Fruit fly (Drosophila melanogaster): Measurements from ENCODE around the gene CG34241.

DNA sequence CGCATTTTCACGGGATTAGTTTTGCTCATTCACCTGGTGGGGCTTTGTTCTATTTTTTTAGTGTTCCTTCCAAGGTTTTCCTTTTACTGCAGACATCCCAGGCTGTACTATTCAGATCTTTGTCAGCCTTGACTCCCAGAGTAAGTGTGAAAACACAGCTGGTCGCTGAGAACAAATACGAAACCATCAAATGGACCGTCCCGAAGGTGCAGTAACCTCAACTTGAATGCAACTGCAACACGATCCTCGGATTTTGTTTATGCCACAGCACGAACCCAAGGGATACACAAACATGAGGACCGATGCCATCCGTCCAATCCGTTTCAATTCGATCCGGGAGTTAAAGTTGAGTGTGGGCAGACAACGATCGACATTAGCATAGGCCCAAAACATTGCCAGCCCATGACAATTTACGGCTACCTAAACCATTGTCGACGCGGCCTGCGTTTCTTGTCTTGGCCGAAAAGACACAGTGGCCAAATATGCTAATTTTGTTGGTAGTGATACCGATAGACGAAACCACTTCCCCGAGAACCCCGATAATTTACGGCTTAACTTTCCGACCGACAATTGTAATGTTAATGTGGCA lies 44.6 kb upstream of the CG34241 start:
- no peak for TF ChIP-seq gt (GFP tag; IDR thresholded peaks at IDR 0.05)
- no peak for TF ChIP-seq CG7987 (GFP tag; optimal IDR thresholded peaks at IDR 0.05)
- TF ChIP-seq NC2β (GFP tag; optimal IDR thresholded peaks at IDR 0.05): no peak
- TF ChIP-seq CG4424 (GFP tag; optimal IDR thresholded peaks at IDR 0.05): no peak
- TF ChIP-seq cwo (GFP tag; optimal IDR thresholded peaks at IDR 0.05): no peak
- no peak for TF ChIP-seq CG3407 (GFP tag; optimal IDR thresholded peaks at IDR 0.05)
- no peak for TF ChIP-seq nmo (GFP tag; optimal IDR thresholded peaks at IDR 0.05)
- TF ChIP-seq pros (GFP tag; optimal IDR thresholded peaks at IDR 0.05): no peak
- no peak for TF ChIP-seq CG33213 (GFP tag; optimal IDR thresholded peaks at IDR 0.05)
- no peak for TF ChIP-seq NfI (GFP tag; optimal IDR thresholded peaks at IDR 0.05)
- no peak for TF ChIP-seq insv (GFP tag; optimal IDR thresholded peaks at IDR 0.05)
- TF ChIP-seq D (optimal IDR thresholded peaks at IDR 0.05): peak; percentile 70
- no peak for TF ChIP-seq D (GFP tag; optimal IDR thresholded peaks at IDR 0.05)
- TF ChIP-seq CG11696 (GFP tag; IDR thresholded peaks at IDR 0.05): no peak
